Fruit fly (Drosophila melanogaster) S2 (cell line): Measurements from ENCODE around the gene CASK.

Source experiments
- CG8478 ChIP-seq: fragments of >200 bp; optimal IDR thresholded peaks from 2 replicates; lab custom pipeline; 2018
- CTCF ChIP-seq, 2 experiments: fragments of >200 bp; optimal IDR thresholded peaks; 2 replicates each; lab custom pipeline; 2018

- TF ChIP-seq CG8478 (lab: Kevin White, UChicago) (no peak), CTCF (optimal IDR thresholded peaks at IDR 0.05; lab: Kevin White, UChicago) (no peak)
These were observed 33.0 kb upstream of the CASK start for dm6 chr3R:21855469-21855826.
